Fruit fly (Drosophila melanogaster) whole organism, pupa: ENCODE data around the gene Mul1.

Experiments
- CG10348 ChIP-seq: fragments of 200-800 bp; sonication (Bioruptor generic); IDR thresholded peaks from 2 replicates; pipeline ENCODE4 v1.3.6; 2022; ENCODE audit warnings: missing biosample characterization, missing genetic modification characterization
- CG12605 ChIP-seq: fragments of 200-800 bp; sonication (Bioruptor generic); IDR thresholded peaks from 2 replicates; pipeline ENCODE4 v1.3.6; 2022; ENCODE audit warnings: missing biosample characterization, missing genetic modification characterization
- CG14655 ChIP-seq: fragments of 200-800 bp; sonication (Bioruptor generic); optimal IDR thresholded peaks from 3 replicates; lab custom pipeline; 2017; ENCODE audit warnings: mild to moderate bottlenecking, missing biosample characterization, missing genetic modification reagents, missing genetic modification characterization
- CG15710 ChIP-seq: fragments of 200-800 bp; sonication (Bioruptor generic); optimal IDR thresholded peaks from 2 replicates; lab custom pipeline; 2018; ENCODE audit warnings: missing biosample characterization, mild to moderate bottlenecking, missing genetic modification characterization, moderate library complexity
- CG32121 ChIP-seq: fragments of 200-800 bp; sonication (Bioruptor generic); IDR thresholded peaks from 2 replicates; pipeline ENCODE4 v1.3.6; 2022; ENCODE audit warnings: missing biosample characterization, missing genetic modification characterization
- CG34367 ChIP-seq: fragments of 200-800 bp; sonication (Bioruptor generic); optimal IDR thresholded peaks from 2 replicates; lab custom pipeline; 2018; ENCODE audit warnings: missing biosample characterization, mild to moderate bottlenecking, missing genetic modification characterization
- CG8159 ChIP-seq: fragments of 200-800 bp; sonication (Bioruptor generic); optimal IDR thresholded peaks from 3 replicates; lab custom pipeline; 2018; ENCODE audit warnings: missing biosample characterization, mild to moderate bottlenecking, missing genetic modification characterization, moderate library complexity
- CG8301 ChIP-seq: fragments of 200-800 bp; sonication (Bioruptor generic); optimal IDR thresholded peaks from 2 replicates; lab custom pipeline; 2018; ENCODE audit warnings: missing biosample characterization, mild to moderate bottlenecking, missing genetic modification characterization
- CG9948 ChIP-seq: fragments of 200-800 bp; sonication (Bioruptor generic); optimal IDR thresholded peaks from 2 replicates; lab custom pipeline; 2018; ENCODE audit warnings: missing biosample characterization, mild to moderate bottlenecking, missing genetic modification characterization, moderate library complexity
- D1 ChIP-seq: fragments of 200-800 bp; sonication (Bioruptor generic); optimal IDR thresholded peaks from 2 replicates; lab custom pipeline; 2018; ENCODE audit warnings: missing biosample characterization, mild to moderate bottlenecking, missing genetic modification characterization, moderate library complexity
- EcR ChIP-seq: fragments of 200-800 bp; sonication (Bioruptor generic); optimal IDR thresholded peaks from 3 replicates; lab custom pipeline; 2019; ENCODE audit warnings: missing biosample characterization, missing genetic modification characterization, mild to moderate bottlenecking, moderate library complexity, missing genetic modification reagents
- Ets98B ChIP-seq: fragments of 200-800 bp; sonication (Bioruptor generic); IDR thresholded peaks from 2 replicates; pipeline ENCODE4 v1.3.6; 2022; ENCODE audit warnings: missing biosample characterization, missing genetic modification characterization
- Pif1A ChIP-seq: fragments of 200-800 bp; sonication (Bioruptor generic); optimal IDR thresholded peaks from 3 replicates; lab custom pipeline; 2016; ENCODE audit warnings: missing biosample characterization, missing genetic modification characterization
- Pif1B ChIP-seq: fragments of 200-800 bp; sonication (Bioruptor generic); optimal IDR thresholded peaks from 3 replicates; lab custom pipeline; 2016; ENCODE audit warnings: missing biosample characterization, missing genetic modification characterization
- Snoo ChIP-seq: fragments of 200-800 bp; sonication (Bioruptor generic); optimal IDR thresholded peaks from 3 replicates; lab custom pipeline; 2017; ENCODE audit warnings: missing biosample characterization, mild to moderate bottlenecking, missing genetic modification characterization, inconsistent platforms
- fd96Ca ChIP-seq: fragments of 200-800 bp; sonication (Bioruptor generic); IDR thresholded peaks from 3 replicates; pipeline ENCODE4 v1.3.6; 2022; ENCODE audit warnings: missing biosample characterization, missing genetic modification characterization
- gl ChIP-seq: fragments of 200-800 bp; sonication (Bioruptor generic); optimal IDR thresholded peaks from 2 replicates; lab custom pipeline; 2018; ENCODE audit warnings: missing biosample characterization, mild to moderate bottlenecking, missing genetic modification characterization
- rn ChIP-seq: fragments of 200-800 bp; sonication (Bioruptor generic); IDR thresholded peaks from 2 replicates; pipeline ENCODE4 v1.3.6; 2022; ENCODE audit warnings: missing biosample characterization, missing genetic modification characterization

The Mul1 gene

dm6 chr3L:4021260-4021831, at the start of gene Mul1:
Gene Mul1 (plus strand): TSS chr3L:4021457.
- TF ChIP-seq Snoo (tag; lab: Kevin White, UChicago) (no peak), EcR (no peak), CG32121 (GFP tag; lab: Robert Waterston, UW) (no peak)

- TF ChIP-seq D1 (tag; lab: Kevin White, UChicago) (no peak), CG34367 (tag; lab: Kevin White, UChicago) (no peak), CG14655 (no peak), CG15710 (tag; lab: Kevin White, UChicago) (no peak), CG10348 (no peak)
These were observed 48.7 kb upstream of the Mul1 start, which contains the start of gene CG43915 for dm6 chr3L:3972599-3972998. Gene CG43915 (plus strand): TSS chr3L:3972899.

- TF ChIP-seq CG15710 (tag; lab: Kevin White, UChicago) (no peak), gl (tag; lab: Kevin White, UChicago) (no peak), CG10348 (no peak), EcR (no peak), Ets98B (no peak), CG9948 (no peak)
- TF ChIP-seq, all 21 proteins: peak for 0
These were observed 44.8 kb upstream of the Mul1 start for dm6 chr3L:3976438-3976837.

DNA sequence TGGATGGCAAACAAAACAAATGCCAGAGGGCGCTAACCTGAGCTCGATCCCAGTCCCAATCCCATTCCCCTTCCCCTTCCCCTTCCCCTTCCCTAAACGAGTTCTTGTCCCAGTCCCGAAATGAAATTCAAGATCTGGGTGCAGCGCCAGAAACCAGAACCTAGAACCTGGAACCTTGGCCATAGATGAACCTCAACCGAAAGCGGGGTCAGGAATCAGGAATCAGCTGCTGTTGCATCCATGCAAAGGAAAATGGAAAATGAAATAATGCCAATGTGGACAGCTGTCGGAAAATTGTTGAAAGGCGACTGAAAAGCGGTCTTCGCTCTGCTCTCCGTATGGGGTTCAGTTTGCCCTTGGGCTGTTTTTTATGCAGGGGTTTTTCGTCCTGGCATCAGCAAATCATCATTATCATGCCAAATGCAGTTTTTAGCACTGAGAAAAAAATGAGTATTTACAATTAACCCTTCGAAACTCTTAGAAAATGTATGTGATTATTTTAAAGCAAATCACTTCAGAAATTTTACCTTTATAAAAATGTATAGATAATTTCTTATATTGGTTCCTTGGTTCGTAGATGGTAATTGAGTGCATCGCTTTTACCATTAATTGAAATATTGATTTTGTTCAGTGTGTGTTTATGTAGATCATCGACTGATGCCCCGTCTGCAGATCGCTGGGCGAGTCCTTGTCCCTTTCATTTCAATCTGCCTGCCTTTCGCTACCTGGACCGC, 43.5 kb upstream of the Mul1 start:
- TF ChIP-seq gl (tag; lab: Kevin White, UChicago) = no peak
- no peak for TF ChIP-seq CG9948
- TF ChIP-seq Pif1B (GFP tag; lab: Kevin White, UChicago) = no peak
- no peak for TF ChIP-seq D1 (tag; lab: Kevin White, UChicago)
- no peak for TF ChIP-seq Ets98B
- TF ChIP-seq CG14655 = no peak

DNA sequence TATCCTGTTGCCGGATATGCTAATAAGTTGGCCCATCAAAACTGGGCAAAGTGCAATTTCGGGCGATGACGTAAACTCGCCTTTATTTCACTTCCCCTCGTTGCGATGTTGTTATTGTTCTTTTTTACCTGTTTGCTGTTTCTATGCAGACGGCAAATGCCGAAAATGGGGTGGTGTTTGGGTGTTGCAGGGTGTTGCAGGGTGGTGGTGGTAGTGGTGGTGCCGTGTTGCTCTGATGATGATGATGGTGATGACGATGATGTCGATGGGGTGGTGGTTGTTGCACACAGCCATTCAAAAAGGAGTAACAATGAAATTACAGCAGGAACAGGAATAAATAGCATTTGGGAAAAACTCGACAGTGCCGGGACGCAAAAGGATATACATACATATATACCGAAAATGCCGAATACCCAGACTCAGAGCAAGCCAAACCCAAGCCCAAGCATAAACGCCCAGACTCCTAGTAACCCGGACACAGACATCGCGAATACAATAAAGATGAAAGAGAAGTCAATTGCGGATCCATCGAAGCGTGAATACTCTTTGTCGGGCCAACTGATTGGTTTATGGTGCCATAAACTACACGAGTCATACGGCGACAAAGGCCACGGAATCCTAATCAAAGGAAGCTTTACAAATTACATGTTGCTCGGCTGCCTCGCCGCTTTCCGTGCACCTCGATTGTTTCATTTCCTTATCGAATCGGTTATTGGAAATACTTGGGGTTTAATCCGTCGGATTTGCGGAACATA, 42.3 kb upstream of the Mul1 start:
- TF ChIP-seq CG9948 (no peak), CG34367 (tag; lab: Kevin White, UChicago) (no peak), CG12605 (GFP tag; lab: Robert Waterston, UW) (no peak), CG14655 (no peak), CG15710 (tag; lab: Kevin White, UChicago) (no peak)

DNA sequence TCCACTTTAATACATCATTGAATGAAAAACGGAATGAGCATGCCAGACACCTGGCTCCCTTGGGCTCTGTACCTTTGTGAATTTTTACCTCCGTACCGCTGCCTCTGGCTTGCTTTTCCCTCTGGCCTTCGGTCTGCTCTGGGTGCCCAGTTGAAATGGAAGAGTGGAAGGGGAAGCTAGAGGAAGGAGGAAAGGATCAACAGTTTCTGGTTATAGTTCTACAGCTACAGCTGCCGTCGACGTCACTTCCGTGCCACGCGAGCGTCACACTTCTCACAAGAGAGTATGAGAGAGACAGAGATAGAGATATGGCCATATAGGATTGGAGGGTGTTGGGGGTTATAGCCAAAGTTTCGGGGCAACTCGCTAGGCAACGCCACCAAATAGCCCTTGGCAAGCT, 41.2 kb upstream of the Mul1 start:
- no peak for TF ChIP-seq CG32121 (GFP tag; lab: Robert Waterston, UW)
- TF ChIP-seq Pif1B (GFP tag; lab: Kevin White, UChicago) = no peak
- TF ChIP-seq gl (tag; lab: Kevin White, UChicago) = no peak
- TF ChIP-seq CG14655 = no peak
- TF ChIP-seq CG8301 (tag; lab: Kevin White, UChicago) = no peak
- no peak for TF ChIP-seq Snoo (tag; lab: Kevin White, UChicago)
- no peak for TF ChIP-seq CG8159
- no peak for TF ChIP-seq CG9948
- no peak for TF ChIP-seq D1 (tag; lab: Kevin White, UChicago)
- TF ChIP-seq CG34367 (tag; lab: Kevin White, UChicago) = no peak
- TF ChIP-seq rn (GFP tag; lab: Robert Waterston, UW) = no peak
- TF ChIP-seq EcR = no peak
- no peak for TF ChIP-seq Pif1A (GFP tag; lab: Kevin White, UChicago)
- no peak for TF ChIP-seq CG10348

- 0 out of 3 replicates have a peak, but pooled peaks have one; percentile 7 for TF ChIP-seq fd96Ca (GFP tag; lab: Robert Waterston, UW)
- TF ChIP-seq EcR = no peak
These were observed 37.8 kb upstream of the Mul1 start, which contains the start of gene scrt for dm6 chr3L:3983466-3983946. Gene scrt (plus strand): TSS chr3L:3983896.

DNA sequence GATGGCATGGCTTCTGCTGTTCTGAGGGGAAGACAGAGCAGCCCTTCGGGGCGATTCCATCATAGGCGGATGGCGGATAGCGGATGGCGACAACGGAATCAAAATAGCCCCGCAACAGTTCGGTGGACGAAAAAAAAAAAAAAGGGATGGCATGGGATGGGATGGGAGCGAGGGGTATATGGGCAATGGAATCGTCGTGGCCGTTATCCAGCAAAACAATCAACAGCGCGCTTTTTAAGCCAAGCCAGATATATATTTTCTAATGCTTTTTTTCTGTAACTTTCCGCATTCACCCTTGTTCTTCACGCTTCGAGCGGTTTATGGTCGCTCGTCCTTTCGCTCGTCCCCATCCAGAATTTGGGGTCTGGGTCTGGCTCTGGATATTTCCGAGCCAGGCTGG, 25.7 kb upstream of the Mul1 start:
- no peak for TF ChIP-seq Snoo (tag; lab: Kevin White, UChicago)
- TF ChIP-seq CG8159 = no peak
- TF ChIP-seq CG12605 (GFP tag; lab: Robert Waterston, UW) = no peak
- TF ChIP-seq CG14655 = no peak
- TF ChIP-seq EcR = no peak
- no peak for TF ChIP-seq fd96Ca (GFP tag; lab: Robert Waterston, UW)
- no peak for TF ChIP-seq gl (tag; lab: Kevin White, UChicago)
- no peak for TF ChIP-seq CG9948
- no peak for TF ChIP-seq Ets98B
- no peak for TF ChIP-seq CG34367 (tag; lab: Kevin White, UChicago)
- TF ChIP-seq, all 21 proteins: peak for 0
